Fruit fly (Drosophila melanogaster): ENCODE results near the gene pico.
A peak's percentile ranks its signal among the peaks of the same experiment; 100 is the strongest.

Gene pico

DNA sequence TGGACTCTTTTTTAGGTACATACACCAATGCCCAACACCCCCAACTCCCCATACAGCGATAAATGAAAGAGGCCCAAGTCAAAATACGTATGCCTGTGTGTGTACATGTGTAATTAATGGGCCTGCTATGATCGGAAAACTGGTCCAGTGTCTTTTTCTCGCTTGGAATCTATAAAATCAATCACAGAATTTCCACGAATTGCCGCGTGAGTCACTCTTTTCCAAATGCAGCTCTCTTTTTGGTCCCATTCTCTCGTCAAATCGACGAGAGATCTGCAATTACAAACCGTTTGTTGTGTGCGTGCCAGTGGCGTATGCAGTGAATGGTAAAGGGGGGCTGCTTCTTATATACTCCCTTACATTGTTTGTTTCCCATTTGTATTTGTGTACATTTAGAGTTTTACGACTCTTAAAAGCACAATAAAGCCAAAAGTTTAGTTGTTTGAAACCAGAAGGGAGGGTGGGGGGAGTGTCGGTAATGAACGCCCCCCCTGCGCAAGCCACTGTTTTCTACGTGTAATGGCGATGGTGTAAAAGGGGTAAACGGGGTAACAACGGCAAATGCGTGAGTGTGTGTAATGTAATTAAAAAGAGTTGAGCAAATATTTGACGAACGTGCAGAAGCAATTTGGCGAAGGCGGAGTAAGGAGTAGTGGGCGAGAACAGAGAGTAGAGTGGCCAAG, 5.0 kb downstream of the pico start:
- TF ChIP-seq Crg-1 (GFP tag; optimal IDR thresholded peaks at IDR 0.05) = peak; percentile 28
- peak; percentile 68 for TF ChIP-seq Clk (GFP tag; optimal IDR thresholded peaks at IDR 0.05)
- TF ChIP-seq Mnt (GFP tag; optimal IDR thresholded peaks at IDR 0.05) = peak; percentile 65
- peak; percentile 78 for TF ChIP-seq CG33017 (tag; optimal IDR thresholded peaks at IDR 0.05)
- peak; percentile 99 for TF ChIP-seq pad (GFP tag; optimal IDR thresholded peaks at IDR 0.05)
- peak; percentile 7 for TF ChIP-seq cic (GFP tag; optimal IDR thresholded peaks at IDR 0.05)
- TF ChIP-seq tj (GFP tag; optimal IDR thresholded peaks at IDR 0.05) = peak; percentile 57
- peak; percentile 93 for TF ChIP-seq bab1 (GFP tag; optimal IDR thresholded peaks at IDR 0.05)
- peak; percentile 62 for TF ChIP-seq ovo (GFP tag; optimal IDR thresholded peaks at IDR 0.05)
- TF ChIP-seq CG12768 (GFP tag; optimal IDR thresholded peaks at IDR 0.05) = peak; percentile 82
- TF ChIP-seq CG5204 (GFP tag; optimal IDR thresholded peaks at IDR 0.05) = peak; percentile 84
- TF ChIP-seq toe (GFP tag; optimal IDR thresholded peaks at IDR 0.05) = peak; percentile 88
- TF ChIP-seq cnc (optimal IDR thresholded peaks at IDR 0.05) = no peak
- TF ChIP-seq CG11617 (GFP tag; optimal IDR thresholded peaks at IDR 0.05) = peak; percentile 71
- TF ChIP-seq Hr96 (GFP tag; optimal IDR thresholded peaks at IDR 0.05) = peak; percentile 87
- TF ChIP-seq CG7045 (GFP tag; optimal IDR thresholded peaks at IDR 0.05) = peak; percentile 87
- peak; percentile 78 for TF ChIP-seq CG14711 (tag; optimal IDR thresholded peaks at IDR 0.05)
- no peak for TF ChIP-seq kay (GFP tag; ENCODE audit: borderline replicate concordance)
- peak; percentile 78 for TF ChIP-seq CG7101 (tag; optimal IDR thresholded peaks at IDR 0.05)
- TF ChIP-seq CG1620 (GFP tag; optimal IDR thresholded peaks at IDR 0.05) = peak; percentile 83

DNA sequence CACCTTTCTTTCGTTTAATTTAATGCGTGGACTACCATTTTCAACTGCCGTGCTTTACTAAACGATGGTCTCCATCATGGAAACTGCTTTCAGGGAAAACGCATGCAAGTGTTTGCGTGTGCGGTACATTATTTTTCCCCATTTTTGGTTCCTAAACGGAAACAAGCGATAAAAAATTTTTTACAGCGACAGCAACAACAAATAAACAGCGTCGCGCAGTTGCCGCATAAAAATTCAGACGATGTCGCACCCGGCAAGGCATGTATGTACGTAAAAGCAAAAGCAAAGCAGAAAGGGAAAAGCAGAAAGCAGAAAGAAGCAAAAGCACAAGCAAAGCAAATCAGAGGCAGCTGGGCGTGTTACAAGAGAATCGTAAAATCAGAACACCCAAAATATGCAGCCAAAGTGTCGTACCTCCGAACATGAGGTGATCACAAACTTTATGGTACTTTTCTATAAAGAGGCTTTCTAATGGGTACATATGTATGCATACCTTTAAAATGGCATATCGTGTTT, 6.2 kb downstream of the pico start:
- TF ChIP-seq CG14711 (tag; optimal IDR thresholded peaks at IDR 0.05) (no peak), bab1 (GFP tag; optimal IDR thresholded peaks at IDR 0.05) (peak; percentile 61), CG1620 (GFP tag; optimal IDR thresholded peaks at IDR 0.05) (no peak), CG7101 (tag; optimal IDR thresholded peaks at IDR 0.05) (no peak), tj (GFP tag; optimal IDR thresholded peaks at IDR 0.05) (peak; percentile 0)

DNA sequence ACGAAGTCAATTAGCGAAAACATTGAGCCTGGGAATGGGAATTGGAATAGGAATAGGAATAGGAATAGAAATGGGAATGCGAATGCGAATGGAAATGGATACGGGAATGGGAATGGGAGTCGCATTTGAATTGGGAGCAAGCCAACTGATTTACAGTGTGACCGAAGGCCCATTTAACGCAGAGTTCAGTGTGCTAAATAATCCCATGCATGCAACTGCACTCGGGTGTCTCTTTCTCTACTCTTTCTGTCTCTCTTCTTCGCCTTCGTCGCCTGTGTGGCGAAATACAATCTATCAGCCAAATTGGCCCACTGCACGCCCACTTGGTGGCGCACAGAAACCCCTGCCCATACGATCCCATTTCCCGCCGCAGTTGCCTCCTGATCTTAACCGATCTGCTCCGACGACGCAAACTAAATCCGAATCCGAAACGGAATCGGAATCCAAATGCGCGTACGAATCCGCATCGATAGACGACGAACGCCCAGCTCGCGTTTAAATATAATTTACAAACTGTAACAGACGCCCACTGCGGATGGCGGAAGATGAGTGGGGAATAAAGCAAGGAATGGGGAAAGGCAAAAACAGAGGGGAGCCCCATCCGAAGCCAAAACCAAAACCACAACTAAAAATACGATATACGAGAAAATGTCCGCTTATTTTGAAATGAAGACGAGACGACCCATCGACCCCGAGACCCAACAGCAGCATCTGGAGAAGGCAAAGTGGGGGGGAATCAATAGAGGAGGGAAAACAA, 7.7 kb downstream of the pico start:
- TF ChIP-seq CG12768 (GFP tag; optimal IDR thresholded peaks at IDR 0.05) (no peak), CG7101 (tag; optimal IDR thresholded peaks at IDR 0.05) (no peak), cic (GFP tag; optimal IDR thresholded peaks at IDR 0.05) (no peak), tj (GFP tag; optimal IDR thresholded peaks at IDR 0.05) (no peak), cnc (optimal IDR thresholded peaks at IDR 0.05) (no peak), CG5204 (GFP tag; optimal IDR thresholded peaks at IDR 0.05) (no peak), CG11617 (GFP tag; optimal IDR thresholded peaks at IDR 0.05) (no peak)

DNA sequence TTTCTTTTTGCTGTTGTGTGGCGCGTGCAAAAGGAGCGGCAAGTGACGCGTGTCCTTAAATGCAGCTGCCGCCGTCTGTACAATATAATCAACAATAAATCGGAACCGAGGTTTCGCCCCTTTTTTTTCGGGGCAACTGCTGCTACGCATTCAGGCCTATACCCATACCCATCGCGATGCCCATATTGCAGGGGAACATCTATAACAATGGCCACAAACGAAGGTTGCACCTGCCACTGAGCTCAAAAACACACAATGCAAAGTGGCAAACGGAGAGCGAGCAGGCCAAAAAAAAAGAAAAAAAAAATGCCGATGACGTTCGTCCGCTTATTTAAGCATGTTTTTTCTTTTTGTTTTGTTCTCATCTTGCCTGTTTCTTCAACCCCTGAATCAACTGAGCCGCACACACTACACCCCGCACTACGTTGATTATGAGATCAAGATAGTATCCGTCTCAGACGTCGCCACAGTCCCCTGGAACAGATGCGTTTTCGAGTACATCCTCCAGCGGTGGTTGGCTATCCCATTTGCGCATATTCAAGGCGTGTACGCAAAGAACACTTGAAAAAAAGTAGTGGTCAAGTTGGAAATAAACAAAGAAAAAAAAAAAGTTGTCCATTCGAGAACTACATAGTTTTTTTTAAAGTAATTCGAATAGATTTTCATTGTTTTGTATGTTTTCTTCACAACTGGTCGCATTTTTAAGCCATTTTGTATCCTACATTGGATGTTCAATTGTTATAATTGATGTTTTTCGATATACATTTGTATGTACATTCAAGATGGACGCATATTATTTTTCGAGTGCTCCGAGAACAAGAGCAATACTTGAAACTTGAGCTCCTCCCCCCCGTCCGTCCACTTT, 9.2 kb downstream of the pico start:
- TF ChIP-seq Hr96 (GFP tag; optimal IDR thresholded peaks at IDR 0.05) (no peak), CG33017 (tag; optimal IDR thresholded peaks at IDR 0.05) (no peak), cic (GFP tag; optimal IDR thresholded peaks at IDR 0.05) (no peak), CG12768 (GFP tag; optimal IDR thresholded peaks at IDR 0.05) (no peak), toe (GFP tag; optimal IDR thresholded peaks at IDR 0.05) (no peak), CG5204 (GFP tag; optimal IDR thresholded peaks at IDR 0.05) (no peak), Mnt (GFP tag; optimal IDR thresholded peaks at IDR 0.05) (no peak), CG11617 (GFP tag; optimal IDR thresholded peaks at IDR 0.05) (no peak), tj (GFP tag; optimal IDR thresholded peaks at IDR 0.05) (no peak)

DNA sequence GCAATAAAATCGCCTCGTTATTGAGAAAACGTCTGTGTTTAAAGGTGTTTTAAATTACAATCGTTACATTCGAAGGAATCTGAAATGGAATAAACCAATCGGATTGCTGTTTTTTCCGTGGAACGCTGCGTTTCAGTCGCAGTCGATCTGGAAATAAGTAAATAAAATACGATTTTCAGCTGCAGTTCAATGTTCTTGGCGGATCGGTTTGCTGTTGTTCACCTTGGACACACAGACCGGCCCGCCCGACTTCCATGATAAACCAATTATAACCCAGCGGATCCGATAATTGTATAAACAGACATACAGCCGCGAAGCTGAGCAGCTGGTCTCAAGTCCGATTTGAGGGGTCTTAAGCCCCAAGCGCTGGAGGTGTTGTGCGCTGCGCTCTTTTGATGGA, 11.5 kb downstream of the pico start:
- TF ChIP-seq CG33017 (tag; optimal IDR thresholded peaks at IDR 0.05) = no peak
- no peak for TF ChIP-seq CG5204 (GFP tag; optimal IDR thresholded peaks at IDR 0.05)
- TF ChIP-seq Hr96 (GFP tag; optimal IDR thresholded peaks at IDR 0.05) = no peak
- no peak for TF ChIP-seq toe (GFP tag; optimal IDR thresholded peaks at IDR 0.05)
- TF ChIP-seq tj (GFP tag; optimal IDR thresholded peaks at IDR 0.05) = no peak
- no peak for TF ChIP-seq CG14711 (tag; optimal IDR thresholded peaks at IDR 0.05)
- no peak for TF ChIP-seq ovo (GFP tag; optimal IDR thresholded peaks at IDR 0.05)
- TF ChIP-seq CG1620 (GFP tag; optimal IDR thresholded peaks at IDR 0.05) = no peak
- no peak for TF ChIP-seq Clk (GFP tag; optimal IDR thresholded peaks at IDR 0.05)
- no peak for TF ChIP-seq Mnt (GFP tag; optimal IDR thresholded peaks at IDR 0.05)
- TF ChIP-seq bab1 (GFP tag; optimal IDR thresholded peaks at IDR 0.05) = no peak

DNA sequence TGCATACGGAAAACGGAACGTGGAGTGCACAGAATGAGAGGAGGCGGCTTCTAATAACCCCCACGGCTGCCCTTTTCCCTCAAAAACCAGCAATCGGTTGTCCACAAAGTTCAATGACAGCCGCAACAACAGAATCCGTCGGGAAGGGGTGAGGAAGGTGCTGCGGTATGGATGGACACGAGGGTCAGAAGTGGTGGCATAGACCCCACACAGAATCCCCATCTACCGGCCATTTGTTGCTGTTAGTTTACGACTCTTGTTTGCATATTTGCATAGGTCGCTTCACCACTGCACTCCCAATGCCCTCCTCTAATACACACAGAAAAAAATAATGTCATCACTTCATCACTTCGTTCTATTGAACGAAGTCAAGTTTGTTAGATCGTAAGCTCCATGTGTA, 12.8 kb downstream of the pico start:
- TF ChIP-seq cic (GFP tag; optimal IDR thresholded peaks at IDR 0.05) = no peak
